Fruit fly (Drosophila melanogaster) whole organism, embryonic: Measurements from ENCODE around the gene CG31076.
A peak's percentile ranks its signal among the peaks of the same experiment; 100 is the strongest.

ENCODE experiments used
- Bgb ChIP-seq: fragments of 200-800 bp; sonication (Bioruptor generic); IDR thresholded peaks from 2 replicates; pipeline ENCODE4 v1.3.6; 2022; ENCODE audit warnings: missing biosample characterization, missing genetic modification characterization; ENCODE audit not compliant: partially characterized antibody
- CG10979 ChIP-seq: fragments of 200-800 bp; sonication (Bioruptor generic); optimal IDR thresholded peaks from 2 replicates; lab custom pipeline; 2018; ENCODE audit warnings: missing biosample characterization, mild to moderate bottlenecking, missing genetic modification characterization, moderate library complexity
- CG11456 ChIP-seq: fragments of 200-800 bp; sonication (Bioruptor generic); IDR thresholded peaks from 3 replicates; pipeline ENCODE4 v1.3.6; 2022; ENCODE audit warnings: missing biosample characterization, missing genetic modification characterization
- CG11696 ChIP-seq: fragments of 200-800 bp; sonication (Bioruptor generic); IDR thresholded peaks from 2 replicates; pipeline ENCODE4 v1.3.6; 2022; ENCODE audit warnings: missing biosample characterization, missing genetic modification characterization
- CG12104 ChIP-seq: fragments of 200-800 bp; sonication (Bioruptor generic); optimal IDR thresholded peaks from 3 replicates; lab custom pipeline; 2016; ENCODE audit warnings: missing biosample characterization, missing genetic modification characterization
- CG14014 ChIP-seq: fragments of 200-800 bp; sonication (Bioruptor generic); IDR thresholded peaks from 2 replicates; pipeline ENCODE4 v1.3.6; 2022; ENCODE audit warnings: missing biosample characterization, missing genetic modification characterization
- CG14050 ChIP-seq: fragments of 200-800 bp; sonication (Bioruptor generic); IDR thresholded peaks from 3 replicates; pipeline ENCODE4 v1.3.6; 2022; ENCODE audit warnings: missing biosample characterization, missing genetic modification characterization
- CG15269 ChIP-seq: fragments of 200-800 bp; sonication (Bioruptor generic); optimal IDR thresholded peaks from 2 replicates; lab custom pipeline; 2018; ENCODE audit warnings: missing biosample characterization, mild to moderate bottlenecking, missing genetic modification characterization, moderate library complexity
- CG17328 ChIP-seq: fragments of 200-800 bp; sonication (Bioruptor generic); IDR thresholded peaks from 2 replicates; pipeline ENCODE4 v1.3.6; 2022; ENCODE audit warnings: missing biosample characterization, missing genetic modification characterization
- CG2712 ChIP-seq: fragments of 200-800 bp; optimal IDR thresholded peaks from 3 replicates; lab custom pipeline; 2019; ENCODE audit warnings: missing biosample characterization, mild to moderate bottlenecking, missing genetic modification characterization, moderate library complexity
- CG3065 ChIP-seq: fragments of 200-800 bp; sonication (Bioruptor generic); optimal IDR thresholded peaks from 2 replicates; lab custom pipeline; 2016; ENCODE audit warnings: missing biosample characterization, missing genetic modification characterization
- CG4730 ChIP-seq: fragments of 200-800 bp; sonication (Bioruptor generic); IDR thresholded peaks from 2 replicates; pipeline ENCODE4 v1.3.6; 2022; ENCODE audit warnings: missing biosample characterization, missing genetic modification characterization
- CG5953 ChIP-seq: fragments of 200-800 bp; sonication (Bioruptor generic); IDR thresholded peaks from 2 replicates; pipeline ENCODE4 v1.3.6; 2022; ENCODE audit warnings: missing biosample characterization, missing genetic modification characterization
- CG6175 ChIP-seq: fragments of 200-800 bp; sonication (Bioruptor generic); IDR thresholded peaks from 3 replicates; pipeline ENCODE4 v1.3.6; 2022; ENCODE audit warnings: missing biosample characterization, missing genetic modification characterization
- CG6654 ChIP-seq: fragments of 200-800 bp; sonication (Bioruptor generic); optimal IDR thresholded peaks from 2 replicates; lab custom pipeline; 2017; ENCODE audit warnings: missing biosample characterization, mild to moderate bottlenecking, missing genetic modification characterization
- CG7839 ChIP-seq: fragments of 200-800 bp; sonication (Bioruptor generic); optimal IDR thresholded peaks from 3 replicates; lab custom pipeline; 2018; ENCODE audit warnings: missing biosample characterization, mild to moderate bottlenecking, missing genetic modification characterization, moderate library complexity
- CG8924 ChIP-seq: fragments of 200-800 bp; optimal IDR thresholded peaks from 3 replicates; lab custom pipeline; 2019; ENCODE audit warnings: missing biosample characterization, mild to moderate bottlenecking, missing genetic modification characterization, moderate library complexity
- CG9932 ChIP-seq: fragments of 200-800 bp; sonication (Bioruptor generic); IDR thresholded peaks from 2 replicates; pipeline ENCODE4 v1.3.6; 2022; ENCODE audit warnings: missing biosample characterization, missing genetic modification characterization
- CoRest ChIP-seq: fragments of 200-800 bp; sonication (Bioruptor generic); optimal IDR thresholded peaks from 3 replicates; lab custom pipeline; 2018; ENCODE audit warnings: missing biosample characterization, mild to moderate bottlenecking, missing genetic modification characterization, moderate library complexity
- Dbx ChIP-seq: fragments of 200-800 bp; sonication (Bioruptor generic); IDR thresholded peaks from 3 replicates; pipeline ENCODE4 v1.3.6; 2022; ENCODE audit warnings: missing biosample characterization, missing genetic modification characterization
- Doc3 ChIP-seq: fragments of 200-800 bp; sonication (Bioruptor generic); IDR thresholded peaks from 3 replicates; pipeline ENCODE4 v1.3.6; 2022; ENCODE audit warnings: missing biosample characterization, missing genetic modification characterization; ENCODE audit not compliant: partially characterized antibody
- E2f2 ChIP-seq: fragments of 200-800 bp; sonication (Bioruptor generic); IDR thresholded peaks from 2 replicates; pipeline ENCODE4 v1.3.6; 2022; ENCODE audit warnings: missing biosample characterization, missing genetic modification characterization
- H2.0 ChIP-seq: fragments of 200-800 bp; sonication (Bioruptor generic); IDR thresholded peaks from 2 replicates; pipeline ENCODE4 v1.3.6; 2022; ENCODE audit warnings: missing biosample characterization, missing genetic modification characterization
- HmgZ ChIP-seq: fragments of 200-800 bp; sonication (Bioruptor generic); optimal IDR thresholded peaks from 2 replicates; lab custom pipeline; 2018; ENCODE audit warnings: missing biosample characterization, mild to moderate bottlenecking, missing genetic modification characterization
- Hmx ChIP-seq: fragments of 200-800 bp; sonication (Bioruptor generic); optimal IDR thresholded peaks from 2 replicates; lab custom pipeline; 2016; ENCODE audit warnings: missing biosample characterization, missing genetic modification characterization
- Med ChIP-seq: fragments of 200-800 bp; sonication (Bioruptor generic); peaks from one replicate; lab custom pipeline; 2016; ENCODE audit warnings: missing biosample characterization, missing genetic modification characterization, mild to moderate bottlenecking, inconsistent platforms, moderate library complexity
- NFAT ChIP-seq: fragments of 200-800 bp; sonication (Bioruptor generic); IDR thresholded peaks from 2 replicates; pipeline ENCODE4 v1.3.6; 2022; ENCODE audit warnings: missing biosample characterization, missing genetic modification characterization
- Nf-YA ChIP-seq: fragments of 200-800 bp; sonication (Bioruptor generic); IDR thresholded peaks from 2 replicates; pipeline ENCODE4 v1.3.6; 2022; ENCODE audit warnings: missing biosample characterization, missing genetic modification characterization
- NfI ChIP-seq: fragments of 200-800 bp; sonication (Bioruptor generic); optimal IDR thresholded peaks from 3 replicates; lab custom pipeline; 2018; ENCODE audit warnings: missing biosample characterization, mild to moderate bottlenecking, missing genetic modification characterization, moderate library complexity
- ab ChIP-seq: fragments of 200-800 bp; sonication (Bioruptor generic); optimal IDR thresholded peaks from 2 replicates; lab custom pipeline; 2016; ENCODE audit warnings: missing biosample characterization, missing genetic modification characterization
- ara ChIP-seq: fragments of 200-800 bp; sonication (Bioruptor generic); IDR thresholded peaks from 2 replicates; pipeline ENCODE4 v1.3.6; 2022; ENCODE audit warnings: missing biosample characterization, missing genetic modification characterization
- ci ChIP-seq: fragments of 200-800 bp; sonication (Bioruptor generic); IDR thresholded peaks from 3 replicates; pipeline ENCODE4 v1.3.6; 2022; ENCODE audit warnings: missing biosample characterization, missing genetic modification characterization
- croc ChIP-seq: fragments of 200-800 bp; sonication (Bioruptor generic); conservative IDR thresholded peaks from 3 replicates; pipeline ENCODE4 v1.3.6; 2022; ENCODE audit warnings: missing biosample characterization, missing genetic modification characterization
- gem ChIP-seq: fragments of 200-800 bp; sonication (Bioruptor generic); optimal IDR thresholded peaks from 2 replicates; lab custom pipeline; 2019; ENCODE audit warnings: missing biosample characterization, mild to moderate bottlenecking, missing genetic modification characterization, moderate library complexity
- gsb ChIP-seq: fragments of 200-800 bp; sonication (Bioruptor generic); IDR thresholded peaks from 2 replicates; pipeline ENCODE4 v1.3.6; 2022; ENCODE audit warnings: missing biosample characterization, missing genetic modification characterization
- mam ChIP-seq: fragments of 200-800 bp; sonication (Bioruptor generic); optimal IDR thresholded peaks from 3 replicates; lab custom pipeline; 2016; ENCODE audit warnings: missing biosample characterization, missing genetic modification characterization
- nmo ChIP-seq: fragments of 200-800 bp; sonication (Bioruptor generic); optimal IDR thresholded peaks from 2 replicates; lab custom pipeline; 2018; ENCODE audit warnings: missing biosample characterization, mild to moderate bottlenecking, missing genetic modification characterization, moderate library complexity
- onecut ChIP-seq: fragments of 200-800 bp; sonication (Bioruptor generic); IDR thresholded peaks from 2 replicates; pipeline ENCODE4 v1.3.6; 2022; ENCODE audit warnings: missing biosample characterization, missing genetic modification characterization
- pho ChIP-seq: fragments of 200-800 bp; sonication (Bioruptor generic); optimal IDR thresholded peaks from 2 replicates; lab custom pipeline; 2016; ENCODE audit warnings: missing biosample characterization, missing genetic modification characterization
- prd ChIP-seq, 3 experiments: fragments of >200 bp in 2 of 3; fragments of 200-800 bp in 1 of 3; sonication (Bioruptor generic) in 1 of 3; optimal IDR thresholded peaks in 2 of 3; IDR thresholded peaks in 1 of 3; 2 replicates in 2 of 3; 3 replicates in 1 of 3; pipeline versions ENCODE4 v1.3.6 to Lab custom; 2017 to 2022; ENCODE audit warnings: missing biosample characterization in 1 of 3, missing genetic modification characterization in 1 of 3
- ranshi ChIP-seq: fragments of 200-800 bp; sonication (Bioruptor generic); IDR thresholded peaks from 2 replicates; pipeline ENCODE4 v1.3.6; 2022; ENCODE audit warnings: missing biosample characterization, missing genetic modification characterization
- run ChIP-seq: fragments of 200-800 bp; sonication (Bioruptor generic); optimal IDR thresholded peaks from 3 replicates; lab custom pipeline; 2018; ENCODE audit warnings: missing biosample characterization, mild to moderate bottlenecking, missing genetic modification characterization
- slp2 ChIP-seq: fragments of 200-800 bp; sonication (Bioruptor generic); optimal IDR thresholded peaks from 2 replicates; lab custom pipeline; 2016; ENCODE audit warnings: missing biosample characterization, missing genetic modification characterization
- tap ChIP-seq: fragments of 200-800 bp; optimal IDR thresholded peaks from 3 replicates; lab custom pipeline; 2019; ENCODE audit warnings: missing biosample characterization, mild to moderate bottlenecking, missing genetic modification characterization, moderate library complexity
- tgo ChIP-seq: fragments of 200-800 bp; sonication (Bioruptor generic); IDR thresholded peaks from 3 replicates; pipeline ENCODE4 v1.3.6; 2022; ENCODE audit warnings: missing biosample characterization, missing genetic modification characterization
- toy ChIP-seq: fragments of 200-800 bp; sonication (Bioruptor generic); IDR thresholded peaks from 2 replicates; pipeline ENCODE4 v1.3.6; 2022; ENCODE audit warnings: missing biosample characterization, missing genetic modification characterization
- twi ChIP-seq: fragments of 200-800 bp; optimal IDR thresholded peaks from 2 replicates; lab custom pipeline; 2019; ENCODE audit warnings: missing biosample characterization, mild to moderate bottlenecking, missing genetic modification characterization, moderate library complexity
- wek ChIP-seq: fragments of 200-800 bp; sonication (Bioruptor generic); optimal IDR thresholded peaks from 3 replicates; lab custom pipeline; 2018; ENCODE audit warnings: missing biosample characterization, mild to moderate bottlenecking, missing genetic modification characterization, moderate library complexity
- yki ChIP-seq: fragments of >200 bp; optimal IDR thresholded peaks from 3 replicates; lab custom pipeline; 2018
- zfh2 ChIP-seq: fragments of 200-800 bp; sonication (Bioruptor generic); optimal IDR thresholded peaks from 2 replicates; lab custom pipeline; 2016; ENCODE audit warnings: missing biosample characterization, missing genetic modification characterization

The CG31076 gene

dm6 chr3R:26967587-26968312 lies 21.9 kb downstream of the CG31076 start (continued):
- peak; percentile 32 for TF ChIP-seq CoRest (tag; lab: Kevin White, UChicago)
- peak; percentile 43 for TF ChIP-seq gsb (GFP tag; lab: Robert Waterston, UW)
- no peak for TF ChIP-seq wek
- TF ChIP-seq ranshi (GFP tag; lab: Robert Waterston, UW), result peak; percentile 32; the same call in 1 of the 2 replicates
- TF ChIP-seq Med (GFP tag; lab: Kevin White, UChicago), result peak; percentile 87
- no peak for TF ChIP-seq pho (GFP tag; lab: Kevin White, UChicago)
- TF ChIP-seq HmgZ (tag; lab: Kevin White, UChicago), result no peak
- no peak for TF ChIP-seq CG8924 (tag; lab: Kevin White, UChicago)
- peak; percentile 27; the same call in 1 of the 2 replicates for TF ChIP-seq E2f2
- no peak for TF ChIP-seq twi (tag; lab: Kevin White, UChicago)
- 0 out of 2 replicates have a peak, but pooled peaks have one; percentile 22 for TF ChIP-seq CG4730 (GFP tag; lab: Robert Waterston, UW)
- TF ChIP-seq Hmx (GFP tag; lab: Kevin White, UChicago), result no peak
- peak; percentile 43 for TF ChIP-seq CG7839 (tag; lab: Kevin White, UChicago)
- no peak for TF ChIP-seq Doc3 (GFP tag; lab: Robert Waterston, UW)
- TF ChIP-seq CG3065 (GFP tag; lab: Kevin White, UChicago), result no peak
- no peak for TF ChIP-seq onecut (GFP tag; lab: Robert Waterston, UW)
- peak; percentile 29 for TF ChIP-seq tap (tag; lab: Kevin White, UChicago)
- no peak for TF ChIP-seq H2.0 (GFP tag; lab: Robert Waterston, UW)
- TF ChIP-seq prd (optimal IDR thresholded peaks at IDR 0.05; lab: Kevin White, UChicago), result no peak
- peak; percentile 47; the same call in 2 of the 3 replicates for TF ChIP-seq prd (GFP tag; IDR thresholded peaks at IDR 0.05; lab: Robert Waterston, UW)
- no peak for TF ChIP-seq croc (GFP tag; lab: Robert Waterston, UW)
- TF ChIP-seq Nf-YA (GFP tag; lab: Robert Waterston, UW), result peak; percentile 6; the same call in 1 of the 2 replicates
- TF ChIP-seq CG9932 (GFP tag; lab: Robert Waterston, UW), result 0 out of 2 replicates have a peak, but pooled peaks have one; percentile 5
- TF ChIP-seq Dbx (GFP tag; lab: Robert Waterston, UW), result no peak
- peak; percentile 16 for TF ChIP-seq CG2712 (tag; lab: Kevin White, UChicago)
- peak; percentile 58; the same call in 1 of the 3 replicates for TF ChIP-seq CG6175 (GFP tag; lab: Robert Waterston, UW)
- TF ChIP-seq run, result no peak
- TF ChIP-seq CG11456 (GFP tag; lab: Robert Waterston, UW), result peak; percentile 34; the same call in 1 of the 3 replicates
- no peak for TF ChIP-seq ab (GFP tag; lab: Kevin White, UChicago)
- no peak for TF ChIP-seq ci (GFP tag; lab: Robert Waterston, UW)
- peak; percentile 14 for TF ChIP-seq CG12104
- peak; percentile 56 for TF ChIP-seq CG15269 (tag; lab: Kevin White, UChicago)
- TF ChIP-seq toy (GFP tag; lab: Robert Waterston, UW), result no peak
- TF ChIP-seq nmo, result peak; percentile 35
- TF ChIP-seq NFAT (GFP tag; lab: Robert Waterston, UW), result peak; percentile 47; the same call in 1 of the 2 replicates
- peak; percentile 68 for TF ChIP-seq ara
- TF ChIP-seq CG14014 (GFP tag; lab: Robert Waterston, UW), result no peak
- TF ChIP-seq yki (lab: Kevin White, UChicago), result no peak
- peak; percentile 56 for TF ChIP-seq gem (tag; lab: Kevin White, UChicago)
- peak; percentile 9; the same call in 1 of the 2 replicates for TF ChIP-seq CG11696 (GFP tag; lab: Robert Waterston, UW)
- TF ChIP-seq CG17328 (GFP tag; lab: Robert Waterston, UW), result 0 out of 2 replicates have a peak, but pooled peaks have one; percentile 21
- TF ChIP-seq Bgb (GFP tag; lab: Robert Waterston, UW), result no peak
- TF ChIP-seq CG6654, result no peak
- TF ChIP-seq NfI (GFP tag; lab: Kevin White, UChicago), result no peak
- TF ChIP-seq CG10979 (tag; lab: Kevin White, UChicago), result no peak
- no peak for TF ChIP-seq zfh2 (GFP tag; lab: Kevin White, UChicago)
- TF ChIP-seq tgo (GFP tag; lab: Robert Waterston, UW), result peak; percentile 47; the same call in 2 of the 3 replicates
- TF ChIP-seq CG5953 (GFP tag; lab: Robert Waterston, UW), result no peak
- TF ChIP-seq CG14050 (GFP tag; lab: Robert Waterston, UW), result no peak
- TF ChIP-seq slp2, result no peak
- no peak for TF ChIP-seq mam
